Fruit fly (Drosophila melanogaster): ENCODE results near the gene Pisd.

Gene Pisd

DNA sequence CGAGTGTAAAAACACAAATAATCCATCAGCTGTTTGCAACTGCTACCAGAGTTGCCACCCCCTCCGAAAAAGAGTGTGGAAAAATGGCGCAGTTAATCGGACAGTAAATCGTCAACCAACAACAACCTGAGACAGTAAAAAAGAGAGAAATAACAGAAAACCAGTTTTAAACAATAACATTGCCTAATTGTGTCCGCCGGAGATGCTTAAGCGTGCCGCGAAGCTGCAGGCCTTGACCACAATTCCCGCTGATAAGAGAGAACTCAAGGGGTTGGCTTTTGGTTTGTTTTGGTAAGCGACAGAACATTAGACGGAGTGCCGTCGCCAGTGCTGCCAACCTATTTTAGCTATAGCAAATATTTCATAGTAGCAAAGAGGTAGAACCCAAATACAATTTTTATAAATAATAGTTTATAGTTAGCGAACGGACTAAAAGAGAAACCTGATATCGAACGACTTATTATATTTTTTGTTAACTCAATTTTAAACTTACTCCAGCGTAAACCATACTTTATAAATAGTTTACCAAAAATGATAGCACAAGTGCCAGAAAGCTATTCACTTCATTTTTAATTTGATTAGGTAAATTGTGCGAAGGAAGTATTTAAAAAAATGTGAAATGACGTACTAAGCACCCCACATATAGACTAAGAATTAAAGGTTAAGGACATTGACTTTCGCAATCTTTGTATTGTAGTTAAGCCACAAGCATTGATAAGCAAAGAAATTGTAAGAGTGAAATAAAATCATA is at the start of gene Pisd, which contains the start of gene Atg6:
Gene Pisd (plus strand): TSS at position 94 of the 751 bp plus-strand sequence.
Gene Atg6 (minus strand): TSS at position 93 of the 751 bp plus-strand sequence.
- TF ChIP-seq CG8478 (optimal IDR thresholded peaks at IDR 0.05) (no peak), CTCF (optimal IDR thresholded peaks at IDR 0.05) (peak in 1 of 2 experiments; percentile 55)

DNA sequence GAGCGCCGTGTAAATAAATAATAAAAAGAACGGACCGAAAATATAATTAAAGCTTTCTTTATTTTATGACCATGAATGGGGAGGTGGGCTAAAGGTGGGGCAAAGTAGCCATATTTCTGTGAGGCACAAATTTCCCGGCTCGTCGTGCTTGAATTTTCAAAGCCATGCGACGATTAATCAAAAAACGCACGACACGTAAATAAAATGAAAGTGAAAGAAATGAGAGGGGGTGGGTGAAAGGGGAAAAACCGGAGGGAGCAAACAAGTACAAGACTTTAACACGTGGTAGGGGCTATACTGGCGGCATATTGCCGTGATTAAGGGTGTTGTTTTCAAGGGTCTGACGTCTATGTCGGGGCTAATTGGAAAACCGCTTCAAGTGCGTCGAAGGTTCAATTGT is 49.4 kb upstream of the Pisd start:
- no peak for TF ChIP-seq CTCF (optimal IDR thresholded peaks at IDR 0.05)
- no peak for TF ChIP-seq CG8478 (optimal IDR thresholded peaks at IDR 0.05)

DNA sequence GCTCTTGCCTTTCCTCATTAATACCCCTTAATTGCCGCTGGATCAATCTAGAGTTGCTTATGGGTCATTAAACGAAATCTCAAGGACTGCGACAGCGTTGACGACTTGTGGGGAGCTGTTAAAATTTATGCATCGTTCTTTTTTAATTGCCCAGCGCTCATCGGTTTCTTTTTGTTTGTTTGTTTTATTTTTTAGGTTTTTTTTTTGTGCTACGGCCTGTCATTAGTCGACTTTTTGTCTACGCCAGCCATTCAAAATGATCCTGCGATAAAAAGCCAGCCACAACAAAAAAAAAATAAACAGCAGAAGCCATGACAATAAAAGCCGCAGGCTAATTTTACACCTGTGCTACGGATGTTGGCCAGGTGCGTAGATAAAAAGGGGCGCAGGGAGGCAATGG is 46.6 kb upstream of the Pisd start:
- no peak for TF ChIP-seq CTCF (optimal IDR thresholded peaks at IDR 0.05)
- TF ChIP-seq CG8478 (optimal IDR thresholded peaks at IDR 0.05), result no peak

DNA sequence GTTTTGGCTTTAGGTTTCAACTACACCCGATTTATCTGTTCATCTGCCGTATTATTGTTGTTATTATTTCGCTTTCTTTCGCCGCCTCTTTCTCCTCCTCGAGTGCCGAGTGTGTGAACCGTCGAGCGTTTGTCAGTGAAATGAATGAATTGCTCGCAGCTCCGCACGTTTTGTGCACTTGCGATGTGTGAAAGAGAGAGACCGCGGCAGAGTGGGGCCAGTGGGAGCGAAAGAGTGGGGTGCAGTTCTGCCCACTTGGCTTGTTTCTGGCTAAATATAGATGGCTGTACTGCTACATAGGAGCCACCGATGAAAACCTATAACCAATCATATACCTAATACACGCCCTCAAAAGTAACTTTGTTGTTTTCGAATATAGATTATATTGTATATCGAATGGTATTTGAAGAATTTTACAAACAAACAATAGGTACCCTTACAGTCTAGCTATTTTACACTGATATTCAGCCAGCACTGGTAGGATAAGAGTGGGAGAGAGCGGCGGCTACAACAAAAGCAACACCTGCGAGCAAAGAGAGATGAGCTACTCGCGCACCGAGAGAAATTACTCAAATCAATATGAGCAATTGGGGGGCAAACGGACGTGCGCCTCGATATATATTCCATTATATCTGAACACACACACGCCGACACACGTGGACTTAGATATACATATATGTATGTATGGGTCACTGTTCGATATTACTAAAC is 44.0 kb upstream of the Pisd start:
- TF ChIP-seq CG8478 (optimal IDR thresholded peaks at IDR 0.05) (no peak), CTCF (optimal IDR thresholded peaks at IDR 0.05) (no peak)

DNA sequence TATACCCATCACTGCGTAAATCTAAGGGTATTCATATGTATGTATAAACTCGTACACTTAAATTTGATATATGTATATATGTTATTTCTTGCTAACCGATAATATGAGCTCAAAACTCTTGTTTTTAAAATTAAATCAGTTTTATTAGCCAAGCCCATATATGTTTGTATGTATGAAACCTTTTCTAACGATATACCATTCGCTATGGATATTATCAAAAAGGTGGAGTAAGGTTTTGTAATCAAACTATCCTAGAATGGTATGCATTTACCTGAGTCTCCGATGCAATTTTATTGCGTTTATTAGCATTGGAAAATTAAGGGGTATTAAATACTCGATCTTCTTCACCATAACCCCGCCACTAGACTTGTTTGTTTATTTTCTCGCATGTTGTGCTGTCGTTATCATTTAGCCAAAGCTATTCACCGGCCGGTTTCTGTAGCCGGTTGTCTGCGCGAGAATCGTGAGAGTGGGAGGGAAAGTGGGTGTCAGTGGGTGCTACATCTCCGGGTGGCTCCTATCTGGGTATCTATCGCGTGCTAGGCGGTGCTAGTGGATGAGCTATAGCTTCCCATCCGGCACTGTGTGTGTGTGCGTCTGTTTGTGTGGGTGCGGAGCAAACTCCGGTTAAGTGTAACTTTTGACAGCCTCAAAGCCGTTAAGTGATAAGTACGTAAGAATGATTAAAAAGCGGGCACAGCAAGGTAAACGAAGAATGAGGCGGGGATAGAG is 42.6 kb upstream of the Pisd start:
- TF ChIP-seq CG8478 (optimal IDR thresholded peaks at IDR 0.05) (no peak), CTCF (optimal IDR thresholded peaks at IDR 0.05) (no peak)

DNA sequence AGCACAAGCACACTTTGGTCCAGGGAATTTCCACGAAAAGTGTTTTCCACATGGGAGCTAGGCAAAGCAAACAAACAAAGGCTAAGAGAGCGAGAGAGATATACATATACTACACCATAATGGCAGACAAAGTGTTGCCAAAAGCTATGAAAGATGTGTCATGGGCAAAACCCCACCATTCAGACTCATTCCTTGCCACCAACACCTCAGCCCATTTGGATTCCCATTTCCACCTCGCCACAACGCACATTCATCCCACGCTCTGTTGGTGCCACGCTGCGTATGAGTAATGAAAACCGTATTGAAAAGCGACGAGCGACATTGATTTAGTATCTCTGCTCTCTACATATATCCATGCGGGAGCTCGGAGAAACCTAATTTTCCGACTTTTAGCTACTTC is 41.7 kb upstream of the Pisd start:
- TF ChIP-seq CG8478 (optimal IDR thresholded peaks at IDR 0.05), result no peak
- no peak for TF ChIP-seq CTCF (optimal IDR thresholded peaks at IDR 0.05)

DNA sequence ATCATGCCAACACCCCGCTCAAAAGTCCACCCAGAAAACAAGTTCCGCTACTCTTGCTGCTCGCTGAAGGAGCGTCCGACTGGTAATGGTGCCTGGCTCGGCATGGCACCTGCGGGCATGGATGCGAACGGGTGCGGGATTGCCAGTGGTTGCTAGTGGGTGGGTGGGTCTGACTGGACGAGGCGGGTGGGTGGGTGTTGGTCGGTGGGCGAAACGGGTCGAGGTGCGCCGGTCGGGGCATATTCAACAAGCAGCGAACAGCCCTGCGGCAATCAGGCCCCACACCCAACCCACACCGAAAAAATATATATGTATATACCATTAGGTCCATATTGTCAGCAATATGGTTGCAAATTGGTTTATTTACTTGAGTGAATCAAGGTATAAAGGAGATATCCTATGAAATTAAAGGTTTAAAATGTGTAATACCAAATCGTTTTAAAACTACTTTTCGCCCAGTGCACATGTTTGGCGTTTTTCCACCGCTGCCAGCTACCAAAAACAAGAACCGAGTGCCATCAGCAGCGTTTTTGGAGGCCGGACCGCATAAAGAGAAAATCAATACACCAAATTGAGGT is 39.9 kb upstream of the Pisd start:
- TF ChIP-seq CG8478 (optimal IDR thresholded peaks at IDR 0.05), result no peak
- no peak for TF ChIP-seq CTCF (optimal IDR thresholded peaks at IDR 0.05)

DNA sequence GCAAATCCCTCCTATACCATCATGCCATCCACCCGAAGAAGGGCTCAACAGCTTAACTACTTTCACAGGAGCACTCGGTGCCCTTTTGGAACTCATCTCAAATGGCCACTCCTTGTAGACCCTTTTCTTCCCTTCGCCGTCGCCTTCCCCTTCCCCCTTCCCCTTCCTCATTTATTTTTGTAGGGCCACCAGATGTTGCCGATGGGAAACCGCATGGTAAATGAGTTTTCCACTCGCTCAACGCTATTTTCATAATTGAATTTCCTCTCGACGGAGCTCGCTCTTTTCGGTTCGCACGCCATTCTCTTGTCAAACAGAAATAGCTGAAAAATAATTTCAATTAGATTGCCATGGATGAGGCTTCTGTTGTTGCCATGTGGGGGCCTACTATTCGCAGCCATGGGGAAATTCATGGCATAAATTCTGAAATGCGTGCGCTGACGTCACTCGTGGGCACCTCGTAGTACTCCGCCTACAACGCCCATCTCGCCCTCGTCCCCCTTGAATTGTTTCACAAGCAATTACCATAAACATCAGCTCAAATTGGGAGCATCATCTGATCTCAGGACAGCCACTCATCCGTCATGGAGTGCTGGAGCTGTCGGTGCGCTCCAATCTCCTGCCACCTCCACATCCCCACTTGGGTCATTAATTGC is 38.4 kb upstream of the Pisd start:
- TF ChIP-seq CG8478 (optimal IDR thresholded peaks at IDR 0.05) (no peak), CTCF (optimal IDR thresholded peaks at IDR 0.05) (no peak)

DNA sequence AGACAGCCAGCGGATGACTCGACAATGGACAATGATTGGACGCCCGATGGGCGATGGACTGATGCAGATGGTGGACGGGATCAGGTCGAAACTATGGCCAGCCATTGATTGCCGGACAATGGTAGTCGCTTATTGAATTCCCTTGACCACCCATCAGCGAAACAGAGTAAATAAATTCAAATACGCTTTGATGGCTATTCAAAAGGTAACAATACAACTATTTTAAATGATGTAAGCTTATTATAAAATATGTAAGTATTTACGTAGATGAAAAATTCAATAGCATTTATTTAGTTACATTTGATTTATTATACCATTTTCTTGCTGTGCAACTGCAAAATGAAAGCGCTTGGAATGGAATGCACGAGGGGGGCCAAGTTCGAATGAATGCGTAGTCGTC is 36.0 kb upstream of the Pisd start:
- no peak for TF ChIP-seq CTCF (optimal IDR thresholded peaks at IDR 0.05)
- no peak for TF ChIP-seq CG8478 (optimal IDR thresholded peaks at IDR 0.05)

DNA sequence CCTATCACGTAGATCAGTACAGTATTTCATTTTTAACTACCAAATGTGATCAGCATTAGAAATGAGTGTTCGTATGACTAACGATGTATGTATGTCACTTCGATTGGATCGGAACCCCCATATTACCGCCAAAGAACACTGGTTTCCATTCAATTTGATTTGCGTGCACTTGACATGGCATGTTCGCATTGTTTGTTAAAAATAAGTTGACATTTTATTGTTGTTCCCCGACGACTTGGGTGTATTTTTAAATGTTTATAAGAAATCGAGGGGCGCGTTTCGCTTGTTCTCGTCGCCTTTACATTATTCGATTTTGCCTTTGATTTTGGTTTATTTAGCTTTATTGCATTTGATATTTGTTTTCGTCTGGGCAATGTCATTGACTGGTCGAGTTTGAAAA is 35.1 kb upstream of the Pisd start:
- TF ChIP-seq CTCF (optimal IDR thresholded peaks at IDR 0.05) (no peak), CG8478 (optimal IDR thresholded peaks at IDR 0.05) (no peak)

DNA sequence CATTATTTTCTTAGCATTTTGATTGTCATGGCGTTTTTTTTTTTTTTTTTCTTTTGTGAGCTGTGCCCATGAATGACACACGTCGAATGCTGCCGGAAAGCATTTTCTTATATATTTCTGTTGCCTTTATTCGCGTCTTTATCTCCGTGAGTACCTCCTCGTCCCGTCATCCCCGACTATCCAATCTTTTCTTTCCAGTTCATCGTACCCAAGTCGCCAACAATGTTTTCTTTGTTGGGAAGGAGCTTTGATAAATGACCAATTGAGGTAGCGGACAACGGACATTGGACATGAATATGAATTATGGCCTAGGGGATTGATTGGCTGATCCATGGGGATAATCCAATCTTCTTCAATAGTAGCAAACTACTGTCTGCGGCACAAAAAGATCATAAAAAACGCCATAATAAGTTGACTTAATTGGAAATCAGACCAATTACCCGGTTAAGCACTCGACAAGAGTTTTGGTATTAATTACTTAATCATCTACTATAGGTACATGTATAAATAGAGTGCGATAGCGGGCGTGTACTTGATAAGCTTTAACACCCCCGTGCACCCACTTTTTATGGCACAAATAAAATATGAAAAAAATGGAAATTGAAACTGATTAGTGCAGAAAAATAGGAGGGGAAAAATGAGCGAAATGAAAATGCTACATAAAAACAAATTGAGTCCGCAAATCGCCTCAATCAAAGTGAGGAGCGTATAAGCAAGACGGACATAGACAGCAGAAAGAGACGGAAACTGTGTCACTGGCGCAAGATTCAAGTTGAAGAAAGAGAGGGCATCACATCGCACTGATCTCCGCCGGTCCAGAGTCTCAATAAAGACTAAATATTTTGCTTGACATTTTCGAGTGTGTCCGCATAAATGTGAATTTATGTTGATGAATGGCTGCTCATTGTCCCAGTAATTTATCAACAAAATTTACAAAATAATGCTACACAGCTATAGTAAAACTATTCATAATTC is 34.4 kb upstream of the Pisd start:
- no peak for TF ChIP-seq CTCF (optimal IDR thresholded peaks at IDR 0.05)
- TF ChIP-seq CG8478 (optimal IDR thresholded peaks at IDR 0.05), result no peak

DNA sequence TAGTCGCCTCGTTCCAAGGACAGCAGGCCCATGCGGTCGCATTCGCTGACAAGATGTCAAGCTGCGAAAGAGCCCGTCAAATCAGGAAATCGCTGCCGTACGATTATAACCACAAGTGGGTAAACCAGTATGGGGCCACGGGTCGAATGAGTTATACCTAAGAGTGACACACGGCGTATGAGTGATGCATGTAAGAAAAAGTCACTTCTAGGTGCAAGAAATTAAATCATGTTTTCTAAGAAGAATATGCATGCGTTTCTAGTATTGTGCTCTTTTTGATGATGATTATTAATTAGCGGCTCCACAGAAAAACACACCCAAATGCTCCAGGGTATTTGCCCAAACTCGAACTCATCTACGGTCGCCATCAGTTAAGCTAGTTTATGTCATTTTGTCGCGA is 32.9 kb upstream of the Pisd start:
- TF ChIP-seq CTCF (optimal IDR thresholded peaks at IDR 0.05) (no peak), CG8478 (optimal IDR thresholded peaks at IDR 0.05) (no peak)

DNA sequence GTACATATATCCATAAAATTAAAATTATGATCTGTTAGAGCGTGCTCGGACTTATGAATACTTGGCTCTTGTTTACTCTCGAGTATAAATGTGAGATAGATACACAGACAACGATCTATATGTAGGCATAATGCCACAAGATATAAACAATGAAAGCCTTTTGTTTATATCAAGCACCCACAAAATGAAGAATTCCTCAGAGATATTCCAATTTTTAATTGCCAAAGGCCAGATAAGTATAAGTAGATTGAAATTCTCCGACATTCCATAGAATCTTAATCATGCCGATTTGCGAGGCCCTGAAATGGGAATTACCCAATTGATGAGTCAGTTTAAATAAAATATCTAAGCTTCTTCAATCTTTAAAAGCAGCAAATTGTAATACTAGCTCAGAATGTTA is 28.7 kb upstream of the Pisd start:
- TF ChIP-seq CTCF (optimal IDR thresholded peaks at IDR 0.05), result no peak
- no peak for TF ChIP-seq CG8478 (optimal IDR thresholded peaks at IDR 0.05)

DNA sequence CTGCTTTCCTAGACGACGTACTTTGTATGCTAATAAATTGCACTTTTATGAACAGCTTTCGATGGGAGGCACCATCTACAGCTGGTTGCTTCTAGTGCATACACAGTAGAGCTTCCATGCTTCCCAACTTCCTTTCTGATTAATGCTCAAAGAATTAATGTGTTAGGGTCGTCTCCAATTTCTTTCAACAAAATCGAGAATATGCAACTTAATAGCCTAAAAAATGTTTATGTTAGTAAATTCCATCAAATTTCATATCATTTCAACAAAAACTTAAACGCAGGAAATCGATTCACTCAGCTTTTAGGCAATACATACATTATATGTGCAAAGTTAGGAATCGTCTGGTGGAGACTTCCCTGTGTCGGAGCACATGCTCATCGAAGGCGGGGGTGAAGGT is 26.5 kb upstream of the Pisd start:
- TF ChIP-seq CG8478 (optimal IDR thresholded peaks at IDR 0.05) (no peak), CTCF (optimal IDR thresholded peaks at IDR 0.05) (no peak)
